Fruit fly (Drosophila melanogaster) Kc167 (cell line): ENCODE data around the gene UQCR-14.

Experiments
- Myc ChIP-seq: fragments of >200 bp; optimal IDR thresholded peaks from 2 replicates; lab custom pipeline; 2017; ENCODE audit warnings: missing external identifiers
- Sin3A ChIP-seq: fragments of >200 bp; optimal IDR thresholded peaks from 2 replicates; lab custom pipeline; 2018; ENCODE audit warnings: missing external identifiers
- h ChIP-seq: fragments of >200 bp; optimal IDR thresholded peaks from 3 replicates; lab custom pipeline; 2018; ENCODE audit warnings: missing external identifiers
- insv ChIP-seq: fragments of >200 bp; optimal IDR thresholded peaks from 3 replicates; lab custom pipeline; 2018; ENCODE audit warnings: missing external identifiers
- psq ChIP-seq: fragments of >200 bp; optimal IDR thresholded peaks from 2 replicates; lab custom pipeline; 2017; ENCODE audit warnings: missing external identifiers
- ttk ChIP-seq: sonication (Bioruptor generic); optimal IDR thresholded peaks from 2 replicates; lab custom pipeline; 2017; ENCODE audit warnings: missing external identifiers

Gene UQCR-14

dm6 chrX:16286083-16286666 is at the start of gene UQCR-14:
Gene UQCR-14 (plus strand): TSS chrX:16286288.
- TF ChIP-seq h (lab: Kevin White, UChicago) = no peak
- no peak for TF ChIP-seq ttk (lab: Kevin White, UChicago)
- no peak for TF ChIP-seq Sin3A (lab: Kevin White, UChicago)
- no peak for TF ChIP-seq Myc (lab: Kevin White, UChicago)
- TF ChIP-seq psq (lab: Kevin White, UChicago) = no peak

- TF ChIP-seq h (lab: Kevin White, UChicago) (no peak), Myc (lab: Kevin White, UChicago) (no peak), Sin3A (lab: Kevin White, UChicago) (no peak), psq (lab: Kevin White, UChicago) (no peak), ttk (lab: Kevin White, UChicago) (no peak), insv (lab: Kevin White, UChicago) (no peak)
Measured at dm6 chrX:16241831-16242451, 44.1 kb upstream of the UQCR-14 start.

- TF ChIP-seq insv (lab: Kevin White, UChicago) = no peak
- no peak for TF ChIP-seq Myc (lab: Kevin White, UChicago)
- no peak for TF ChIP-seq ttk (lab: Kevin White, UChicago)
- no peak for TF ChIP-seq psq (lab: Kevin White, UChicago)
- no peak for TF ChIP-seq h (lab: Kevin White, UChicago)
- TF ChIP-seq Sin3A (lab: Kevin White, UChicago) = no peak
Measured at dm6 chrX:16243989-16244388, 42.1 kb upstream of the UQCR-14 start.

- TF ChIP-seq Sin3A (lab: Kevin White, UChicago) (no peak), h (lab: Kevin White, UChicago) (no peak), ttk (lab: Kevin White, UChicago) (no peak), Myc (lab: Kevin White, UChicago) (no peak), psq (lab: Kevin White, UChicago) (no peak), insv (lab: Kevin White, UChicago) (no peak)
Measured at dm6 chrX:16244731-16245130, 41.4 kb upstream of the UQCR-14 start.

DNA sequence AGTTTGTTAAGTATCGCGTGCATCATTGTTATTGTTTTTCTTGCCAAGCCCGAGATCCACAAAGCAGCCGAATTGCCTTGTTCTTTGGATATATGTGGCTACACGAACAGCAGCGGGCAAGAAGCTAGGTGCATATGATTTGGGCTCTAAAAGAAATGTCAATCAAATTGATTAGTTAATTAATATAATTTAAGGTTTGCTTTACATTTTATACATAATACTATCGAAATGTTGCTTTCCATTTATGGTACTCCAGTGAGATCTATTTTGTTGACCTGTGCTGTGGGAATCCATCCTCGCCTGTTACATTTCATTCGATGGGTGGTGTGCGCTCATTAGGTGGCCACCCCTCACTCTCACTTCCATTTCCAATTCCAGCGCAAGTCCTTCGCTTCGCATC is 22.7 kb upstream of the UQCR-14 start:
- TF ChIP-seq Myc (lab: Kevin White, UChicago) (no peak), h (lab: Kevin White, UChicago) (no peak), ttk (lab: Kevin White, UChicago) (no peak), psq (lab: Kevin White, UChicago) (no peak), Sin3A (lab: Kevin White, UChicago) (no peak), insv (lab: Kevin White, UChicago) (no peak)

DNA sequence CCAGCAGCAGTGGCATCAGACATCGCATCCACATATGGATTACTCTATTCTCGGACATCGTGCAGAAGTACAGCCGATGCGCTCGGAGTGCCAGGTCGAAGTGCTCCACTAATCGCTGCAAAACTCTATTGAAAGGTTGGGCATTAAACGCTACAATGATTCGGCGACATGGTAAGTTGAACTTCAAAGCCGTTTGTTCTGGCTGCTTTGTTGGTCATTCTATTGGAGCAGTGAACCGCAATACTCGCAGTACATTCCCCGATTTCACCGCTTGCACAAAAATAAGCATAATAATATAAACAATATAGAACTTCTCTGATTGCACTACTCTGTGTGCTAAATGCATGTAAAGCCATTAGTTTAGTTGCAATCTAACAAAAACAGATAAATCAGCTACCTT is 19.7 kb upstream of the UQCR-14 start, which contains the start of gene CG12507:
TSS of gene CG12507 (minus strand) at position 101 of the 400 bp plus-strand sequence.
- TF ChIP-seq h (lab: Kevin White, UChicago) (no peak), Myc (lab: Kevin White, UChicago) (no peak), insv (lab: Kevin White, UChicago) (no peak), ttk (lab: Kevin White, UChicago) (no peak)

dm6 chrX:16270795-16271194 is 15.3 kb upstream of the UQCR-14 start, which contains the start of gene Mfe2:
Gene Mfe2 (plus strand): TSS chrX:16270951.
- TF ChIP-seq insv (lab: Kevin White, UChicago) (no peak), ttk (lab: Kevin White, UChicago) (no peak), psq (lab: Kevin White, UChicago) (no peak), Sin3A (lab: Kevin White, UChicago) (no peak), Myc (lab: Kevin White, UChicago) (no peak), h (lab: Kevin White, UChicago) (no peak)

- TF ChIP-seq insv (lab: Kevin White, UChicago) (no peak), h (lab: Kevin White, UChicago) (no peak), Myc (lab: Kevin White, UChicago) (no peak), ttk (lab: Kevin White, UChicago) (no peak), Sin3A (lab: Kevin White, UChicago) (no peak), psq (lab: Kevin White, UChicago) (no peak)
Measured at dm6 chrX:16275168-16275853, 10.8 kb upstream of the UQCR-14 start.

DNA sequence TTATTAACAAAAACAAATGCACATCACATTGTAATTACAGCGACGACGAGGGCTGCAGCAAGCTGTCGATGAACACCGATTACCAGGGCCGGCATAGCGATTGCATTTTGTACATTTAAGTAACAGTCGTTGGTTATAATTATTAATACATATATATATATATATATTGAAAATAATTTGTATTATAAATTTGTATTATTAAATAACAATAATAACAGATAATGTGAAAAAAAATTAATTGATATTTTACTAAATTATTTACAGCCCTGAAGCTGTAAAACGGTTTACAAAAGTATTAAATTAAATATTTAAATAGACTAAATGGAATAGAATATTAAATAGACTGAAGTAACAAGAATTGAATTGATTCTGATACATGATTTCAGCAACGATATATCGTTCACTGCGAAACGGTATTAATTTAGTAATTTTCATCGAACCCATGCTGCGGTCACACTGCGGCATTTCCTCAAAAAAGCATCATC is 10.2 kb upstream of the UQCR-14 start, which contains the start of the genes kat80 and Prosalpha4:
TSS of gene kat80 (minus strand) at position 327 of the 485 bp plus-strand sequence.
TSS of gene Prosalpha4 (plus strand) at position 417 of the 485 bp plus-strand sequence.
- TF ChIP-seq ttk (lab: Kevin White, UChicago) (no peak), Sin3A (lab: Kevin White, UChicago) (no peak), psq (lab: Kevin White, UChicago) (no peak)

DNA sequence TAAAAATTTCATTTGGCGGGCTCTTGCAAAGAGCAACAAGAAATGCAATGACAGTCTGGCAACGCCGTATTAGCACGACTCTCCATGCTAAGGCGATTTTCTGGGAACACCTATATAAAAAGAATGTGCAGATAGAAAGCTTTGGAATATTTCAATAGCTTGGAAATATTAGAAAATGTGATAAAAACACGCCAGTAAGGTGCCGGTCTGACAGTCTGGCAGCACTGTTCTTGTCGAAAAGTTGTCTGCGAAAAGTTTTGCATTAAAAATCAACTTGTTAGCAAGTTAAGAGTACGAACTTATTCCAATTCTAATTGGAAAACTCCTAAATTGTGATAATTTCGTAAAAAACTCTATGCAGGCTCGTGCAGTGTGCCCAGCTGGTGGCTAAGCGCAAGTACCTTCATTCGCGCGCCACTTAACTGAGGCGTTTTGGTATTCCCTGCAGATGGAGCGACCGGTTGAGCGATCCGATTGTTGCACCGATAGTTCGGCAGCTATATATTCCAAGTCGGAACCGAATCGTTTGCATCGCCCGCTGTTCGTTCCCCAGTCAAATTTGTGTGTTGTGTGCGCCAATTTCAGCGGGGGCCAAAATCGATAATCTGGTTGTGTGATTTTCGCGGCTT is 8.1 kb upstream of the UQCR-14 start, which contains the start of gene eas:
TSS of gene eas (plus strand) at position 451 of the 629 bp plus-strand sequence.
- TF ChIP-seq ttk (lab: Kevin White, UChicago) (no peak), h (lab: Kevin White, UChicago) (no peak), insv (lab: Kevin White, UChicago) (no peak)

DNA sequence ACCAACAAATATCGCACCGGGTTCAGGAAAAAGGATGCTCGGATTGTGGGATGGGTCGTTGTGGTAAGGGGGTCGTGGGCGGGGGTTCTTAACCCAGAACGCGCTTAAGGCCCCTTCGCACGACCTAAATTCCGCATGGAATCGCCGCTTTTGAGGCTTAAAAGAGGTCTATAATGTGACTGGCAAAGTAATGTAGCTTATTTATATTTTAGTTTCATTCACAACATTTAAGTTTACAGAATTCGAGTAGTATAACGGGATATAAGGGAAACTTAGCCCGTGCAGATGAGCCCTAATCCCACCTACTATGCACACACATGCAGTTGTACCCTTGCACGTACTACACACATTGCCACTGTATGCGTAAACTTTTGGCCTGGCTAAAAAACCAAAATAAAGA is 7.3 kb upstream of the UQCR-14 start:
- no peak for TF ChIP-seq h (lab: Kevin White, UChicago)
- TF ChIP-seq Sin3A (lab: Kevin White, UChicago) = no peak
- TF ChIP-seq Myc (lab: Kevin White, UChicago) = no peak
- TF ChIP-seq psq (lab: Kevin White, UChicago) = no peak
- no peak for TF ChIP-seq ttk (lab: Kevin White, UChicago)
- TF ChIP-seq insv (lab: Kevin White, UChicago) = no peak
